Worm (Caenorhabditis elegans) whole organism, L4/young adult: ENCODE data around the gene B0218.7.

Source experiments
- W03F9.2 ChIP-seq: fragments of 150-350 bp; optimal IDR thresholded peaks from 2 replicates; lab custom pipeline; 2014; ENCODE audit warnings: missing biosample characterization, missing genetic modification characterization
- dao-5 ChIP-seq: sonication (generic microtip); optimal IDR thresholded peaks from 2 replicates; lab custom pipeline; 2016; ENCODE audit warnings: missing genotype, missing genetic modification characterization, moderate library complexity, missing compliant biosample characterization
- him-1 ChIP-seq: sonication (generic microtip); optimal IDR thresholded peaks from 2 replicates; lab custom pipeline; 2016; ENCODE audit warnings: missing genotype, missing genetic modification reagents, missing genetic modification characterization, missing compliant biosample characterization

The B0218.7 gene

ce11 chrIV:8165950-8166349, at the start of gene B0218.7:
Gene B0218.7, minus strand, starts transcription at chrIV:8166050.
- TF ChIP-seq dao-5 (tag; lab: Kevin White, UChicago) = no peak
- no peak for TF ChIP-seq him-1 (tag; lab: Kevin White, UChicago)
- no peak for TF ChIP-seq W03F9.2 (tag; lab: Kevin White, UChicago)

- TF ChIP-seq dao-5 (tag; lab: Kevin White, UChicago) (no peak), him-1 (tag; lab: Kevin White, UChicago) (no peak), W03F9.2 (tag; lab: Kevin White, UChicago) (no peak)
Measured at ce11 chrIV:8211747-8212146, 45.9 kb upstream of the B0218.7 start, which contains the start of gene C07G1.7. Gene C07G1.7, minus strand, starts transcription at chrIV:8211847.

DNA sequence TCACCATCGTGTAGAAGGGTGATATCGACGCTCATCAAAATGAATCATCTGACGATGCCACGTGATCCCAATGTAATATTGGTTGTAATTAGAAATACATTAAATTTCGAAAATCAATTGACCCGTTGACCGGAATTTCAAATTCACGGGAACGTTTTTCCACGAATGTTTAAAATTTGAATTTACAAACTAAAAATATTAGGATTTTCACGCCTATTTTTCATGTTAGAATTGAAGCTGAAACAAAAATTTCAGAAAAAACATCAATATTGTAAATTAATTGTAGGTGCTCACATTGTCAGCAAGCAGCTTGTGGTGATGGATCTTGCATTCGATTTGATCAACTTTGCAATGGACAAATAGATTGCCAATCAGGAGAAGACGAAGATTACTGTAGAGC, 44.5 kb upstream of the B0218.7 start, which contains the start of gene C07G1.6:
TSS of gene C07G1.6 (minus strand) at position 101 of the 400 bp plus-strand sequence.
- TF ChIP-seq him-1 (tag; lab: Kevin White, UChicago) (no peak), dao-5 (tag; lab: Kevin White, UChicago) (no peak), W03F9.2 (tag; lab: Kevin White, UChicago) (no peak)

ce11 chrIV:8208855-8209254, 43.0 kb upstream of the B0218.7 start:
- TF ChIP-seq W03F9.2 (tag; lab: Kevin White, UChicago) (no peak), him-1 (tag; lab: Kevin White, UChicago) (no peak), dao-5 (tag; lab: Kevin White, UChicago) (no peak)

DNA sequence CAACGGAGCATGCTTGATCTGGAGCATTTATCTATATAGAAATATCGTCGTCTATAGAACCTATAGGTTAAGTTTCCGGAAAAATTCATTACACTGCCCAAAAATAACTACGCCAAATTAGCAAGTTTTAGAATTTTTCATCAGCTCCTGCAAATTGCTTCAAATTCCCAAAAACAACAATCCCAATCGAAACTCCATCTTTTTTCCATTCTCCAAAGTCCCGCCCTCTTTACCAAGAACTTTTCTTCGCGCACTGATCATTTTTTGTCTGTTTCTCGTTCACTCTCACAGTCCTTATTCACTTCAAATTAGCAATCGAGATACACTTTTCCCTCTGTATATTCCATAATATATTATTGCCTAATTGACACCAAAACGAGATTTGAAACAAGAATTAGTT, 40.5 kb upstream of the B0218.7 start, which contains the start of gene svh-1:
TSS of gene svh-1 (plus strand) at position 301 of the 400 bp plus-strand sequence.
- TF ChIP-seq him-1 (tag; lab: Kevin White, UChicago) = no peak
- TF ChIP-seq W03F9.2 (tag; lab: Kevin White, UChicago) = no peak
- no peak for TF ChIP-seq dao-5 (tag; lab: Kevin White, UChicago)

DNA sequence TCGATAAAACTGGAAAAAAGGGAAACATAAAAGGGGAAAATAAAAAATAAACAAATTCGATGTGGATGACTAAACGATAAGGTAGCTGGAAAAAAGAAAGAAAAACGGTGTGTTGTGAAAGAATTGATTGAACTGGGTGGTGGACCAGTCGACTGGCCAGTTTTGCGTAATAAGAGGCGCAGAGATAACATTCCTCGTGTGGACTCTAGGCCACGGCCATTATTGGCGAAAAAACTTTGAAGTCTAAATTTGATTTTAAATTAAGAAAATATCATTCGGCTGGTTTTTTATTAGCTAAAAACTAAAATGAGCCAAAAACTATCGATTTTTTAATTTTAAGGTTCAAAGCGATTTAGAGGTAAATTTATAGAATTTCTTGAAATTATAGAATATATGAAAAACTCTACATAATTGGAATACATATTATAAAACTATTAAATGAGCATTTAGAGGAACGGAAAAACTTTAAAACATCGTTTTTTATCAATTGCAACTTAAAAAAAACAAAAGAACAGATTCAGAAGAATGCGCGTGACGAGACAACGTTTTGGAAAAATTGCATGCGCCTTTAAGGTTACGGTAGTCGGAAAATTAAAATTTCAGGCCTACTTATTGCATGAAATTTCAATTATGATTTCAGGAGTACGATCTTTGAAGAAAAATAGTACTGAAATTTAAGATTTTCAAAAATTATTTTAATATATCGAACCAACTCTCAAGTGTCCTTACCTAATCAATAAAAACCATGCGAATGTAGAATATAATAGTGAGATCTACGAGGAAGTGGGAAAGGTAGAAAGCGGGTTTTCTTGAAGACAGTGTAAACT, 39.6 kb upstream of the B0218.7 start, which contains the start of gene hgrs-1:
TSS of gene hgrs-1 (minus strand) at position 777 of the 827 bp plus-strand sequence.
- TF ChIP-seq him-1 (tag; lab: Kevin White, UChicago) (no peak), W03F9.2 (tag; lab: Kevin White, UChicago) (no peak), dao-5 (tag; lab: Kevin White, UChicago) (no peak)

- TF ChIP-seq dao-5 (tag; lab: Kevin White, UChicago) (no peak), him-1 (tag; lab: Kevin White, UChicago) (no peak), W03F9.2 (tag; lab: Kevin White, UChicago) (no peak)
Measured at ce11 chrIV:8203555-8203954, 37.7 kb upstream of the B0218.7 start.

DNA sequence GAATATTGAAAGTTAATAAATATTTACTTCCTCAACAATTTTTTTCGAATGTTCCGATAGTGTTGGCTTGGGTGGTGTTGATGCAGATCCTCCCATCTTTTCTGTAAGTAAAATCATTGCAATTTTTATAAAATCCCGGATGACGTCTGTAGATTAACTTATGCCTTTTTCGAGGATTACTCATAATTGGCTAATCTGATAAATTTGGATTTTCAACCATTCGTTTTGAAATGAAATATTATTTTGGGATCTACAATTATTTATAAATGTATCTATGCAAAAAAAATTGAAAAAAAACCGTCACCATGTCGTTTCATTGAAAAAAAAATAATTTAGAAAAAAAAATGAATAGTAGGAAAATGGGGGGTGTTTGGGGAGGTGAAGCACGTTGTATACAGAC, 35.3 kb upstream of the B0218.7 start, which contains the start of gene glrx-22:
TSS of gene glrx-22 (minus strand) at position 101 of the 400 bp plus-strand sequence.
- TF ChIP-seq W03F9.2 (tag; lab: Kevin White, UChicago) = no peak
- TF ChIP-seq dao-5 (tag; lab: Kevin White, UChicago) = no peak
- no peak for TF ChIP-seq him-1 (tag; lab: Kevin White, UChicago)

DNA sequence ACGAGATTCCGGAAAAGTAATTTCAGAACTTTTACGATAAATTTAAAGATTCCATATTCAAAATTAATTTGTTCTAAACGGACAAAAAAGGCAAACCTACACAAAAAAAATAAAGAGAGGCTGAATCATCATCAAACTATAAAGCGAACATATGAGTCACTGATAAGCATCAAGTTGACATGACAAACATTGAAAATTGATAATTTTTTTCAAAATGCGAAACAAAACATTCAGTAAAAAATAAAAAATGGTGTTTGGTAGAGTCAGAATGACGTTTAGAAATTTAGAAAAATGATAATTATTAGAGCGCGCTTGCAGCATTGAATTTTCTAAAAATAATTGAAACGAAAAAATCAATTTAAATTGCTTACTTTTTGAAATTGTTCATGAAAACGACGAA, 34.0 kb upstream of the B0218.7 start:
- TF ChIP-seq W03F9.2 (tag; lab: Kevin White, UChicago) (no peak), dao-5 (tag; lab: Kevin White, UChicago) (no peak), him-1 (tag; lab: Kevin White, UChicago) (no peak)

DNA sequence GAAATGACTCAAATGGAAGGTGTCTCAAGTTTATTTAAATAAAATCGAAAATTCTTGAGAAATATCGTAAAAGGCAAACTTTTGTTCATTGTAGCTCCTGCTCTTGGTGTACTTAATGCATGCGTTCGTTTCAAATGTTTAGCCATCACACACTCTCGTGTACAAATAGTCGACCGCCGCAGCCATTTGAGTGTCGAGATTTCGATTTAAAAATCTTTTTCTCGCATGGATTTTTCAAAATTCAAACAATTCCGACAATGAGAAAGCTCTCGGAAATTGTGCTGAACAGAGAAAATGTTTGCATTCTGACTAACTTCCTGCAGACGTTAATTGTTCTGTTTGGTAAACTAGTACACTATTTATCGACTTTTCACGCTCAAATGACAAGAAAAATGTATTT, 33.4 kb upstream of the B0218.7 start:
- no peak for TF ChIP-seq W03F9.2 (tag; lab: Kevin White, UChicago)
- TF ChIP-seq dao-5 (tag; lab: Kevin White, UChicago) = no peak
- TF ChIP-seq him-1 (tag; lab: Kevin White, UChicago) = no peak

DNA sequence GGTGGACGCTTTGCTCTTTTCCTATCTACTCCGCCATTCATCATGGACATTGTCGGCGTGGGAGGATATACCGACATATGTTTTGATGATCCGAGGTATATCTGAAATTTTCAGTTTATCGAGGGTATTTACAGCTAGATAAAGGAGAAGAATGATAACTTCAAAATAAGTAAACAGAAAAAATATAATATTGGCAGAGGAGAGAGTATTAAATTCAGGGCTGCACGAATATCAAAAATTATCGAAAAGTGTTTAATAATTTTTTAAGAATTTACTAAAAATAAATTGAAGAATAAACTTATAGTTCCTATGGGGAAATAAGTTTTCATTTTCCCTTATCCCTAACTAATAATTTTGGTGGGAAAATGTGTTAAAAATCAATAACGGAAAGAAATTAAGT, 33.0 kb upstream of the B0218.7 start, which contains the start of gene wsp-1:
TSS of gene wsp-1 (minus strand) at position 101 of the 400 bp plus-strand sequence.
- no peak for TF ChIP-seq W03F9.2 (tag; lab: Kevin White, UChicago)
- TF ChIP-seq dao-5 (tag; lab: Kevin White, UChicago) = no peak
- no peak for TF ChIP-seq him-1 (tag; lab: Kevin White, UChicago)

ce11 chrIV:8192878-8193277, 27.0 kb upstream of the B0218.7 start:
- no peak for TF ChIP-seq W03F9.2 (tag; lab: Kevin White, UChicago)
- no peak for TF ChIP-seq him-1 (tag; lab: Kevin White, UChicago)
- TF ChIP-seq dao-5 (tag; lab: Kevin White, UChicago) = no peak

DNA sequence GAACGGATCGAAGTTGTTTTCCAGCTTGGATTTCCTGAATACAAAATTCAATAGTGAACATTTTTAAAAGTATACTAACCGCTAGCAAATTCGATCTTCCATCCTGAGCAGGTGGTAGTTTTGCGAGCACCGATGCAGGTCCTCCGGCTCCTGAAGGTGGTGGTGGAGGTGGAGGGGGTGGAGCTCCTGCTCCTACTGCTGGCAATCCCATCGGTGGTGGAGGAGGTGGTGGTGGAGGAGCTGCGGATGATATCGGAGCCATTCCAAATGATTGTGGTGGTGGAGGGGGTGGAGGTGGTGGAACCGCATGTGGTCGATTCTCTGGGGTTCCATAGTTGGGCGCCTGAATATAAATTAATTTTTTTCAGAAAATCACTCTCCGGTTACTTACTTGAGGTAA, 23.8 kb upstream of the B0218.7 start:
- no peak for TF ChIP-seq dao-5 (tag; lab: Kevin White, UChicago)
- TF ChIP-seq W03F9.2 (tag; lab: Kevin White, UChicago) = no peak
- TF ChIP-seq him-1 (tag; lab: Kevin White, UChicago) = no peak
